Worm (Caenorhabditis elegans) whole organism, young adult: ENCODE data around the gene T13C5.3.

Experiments
- B0336.3 ChIP-seq: fragments of 200-800 bp; sonication (Bioruptor generic); IDR thresholded peaks from 2 replicates; pipeline ENCODE4 v1.3.6; 2022; ENCODE audit warnings: missing genetic modification characterization, missing compliant biosample characterization
- C06A6.2 ChIP-seq: fragments of 200-800 bp; sonication (Bioruptor generic); conservative IDR thresholded peaks from 2 replicates; pipeline ENCODE4 v1.3.6; 2022; ENCODE audit warnings: missing genetic modification characterization, missing compliant biosample characterization
- F22D6.2 ChIP-seq: sonication (generic microtip); optimal IDR thresholded peaks from 2 replicates; lab custom pipeline; 2016; ENCODE audit warnings: mild to moderate bottlenecking, missing genetic modification characterization, missing compliant biosample characterization
- F33H1.4 ChIP-seq: fragments of 200-800 bp; sonication (Bioruptor generic); IDR thresholded peaks from 2 replicates; pipeline ENCODE4 v1.3.6; 2022; ENCODE audit warnings: missing genetic modification reagents, missing genetic modification characterization, missing compliant biosample characterization
- F55B11.4 ChIP-seq: sonication (generic microtip); optimal IDR thresholded peaks from 2 replicates; lab custom pipeline; 2016; ENCODE audit warnings: missing compliant biosample characterization, missing genetic modification characterization, borderline replicate concordance; ENCODE audit not compliant: insufficient read depth
- Y53G8AR.9 ChIP-seq: fragments of 200-800 bp; sonication (Bioruptor generic); conservative IDR thresholded peaks from 2 replicates; pipeline ENCODE4 v1.3.6; 2022; ENCODE audit warnings: missing genetic modification reagents, missing genetic modification characterization, missing compliant biosample characterization
- Y79H2A.3 ChIP-seq: fragments of 200-800 bp; sonication (Bioruptor generic); conservative IDR thresholded peaks from 2 replicates; pipeline ENCODE4 v1.3.6; 2022; ENCODE audit warnings: missing genetic modification reagents, missing genetic modification characterization, missing compliant biosample characterization
- Y95B8A.8 ChIP-seq: fragments of 200-800 bp; sonication (Bioruptor generic); IDR thresholded peaks from 2 replicates; pipeline ENCODE4 v1.3.6; 2022; ENCODE audit warnings: missing genetic modification reagents, missing genetic modification characterization, missing compliant biosample characterization
- aptf-2 ChIP-seq: fragments of 200-800 bp; sonication (Bioruptor generic); conservative IDR thresholded peaks from 2 replicates; pipeline ENCODE4 v1.3.6; 2022; ENCODE audit warnings: missing genetic modification reagents, missing genetic modification characterization, missing compliant biosample characterization
- bed-2 ChIP-seq: fragments of 200-800 bp; sonication (Bioruptor generic); IDR thresholded peaks from 2 replicates; pipeline ENCODE4 v1.3.6; 2022; ENCODE audit warnings: missing genetic modification reagents, missing genetic modification characterization, missing compliant biosample characterization
- cebp-1 ChIP-seq, 2 experiments: fragments of 200-800 bp in 1 of 2; sonication (Bioruptor generic) in 1 of 2; sonication (generic microtip) in 1 of 2; IDR thresholded peaks in 1 of 2; optimal IDR thresholded peaks in 1 of 2; 2 replicates each; pipeline versions ENCODE4 v1.3.6 to Lab custom; 2017 to 2022; ENCODE audit warnings: missing compliant biosample characterization in 2 of 2, missing genetic modification characterization in 2 of 2, mild to moderate bottlenecking in 1 of 2, missing genetic modification reagents in 1 of 2, moderate library complexity in 1 of 2
- cebp-2 ChIP-seq: fragments of 200-800 bp; sonication (Bioruptor generic); IDR thresholded peaks from 2 replicates; pipeline ENCODE4 v1.3.6; 2022; ENCODE audit warnings: missing genetic modification characterization, missing compliant biosample characterization
- ceh-100 ChIP-seq: fragments of 200-800 bp; sonication (Bioruptor generic); IDR thresholded peaks from 2 replicates; pipeline ENCODE4 v1.3.6; 2022; ENCODE audit warnings: missing genetic modification reagents, missing genetic modification characterization, missing compliant biosample characterization
- chd-7 ChIP-seq: sonication (generic microtip); optimal IDR thresholded peaks from 2 replicates; lab custom pipeline; 2016; ENCODE audit warnings: mild to moderate bottlenecking, missing genetic modification characterization, moderate library complexity, missing compliant biosample characterization
- efl-1 ChIP-seq: fragments of 150-350 bp; optimal IDR thresholded peaks from 2 replicates; lab custom pipeline; 2014; ENCODE audit warnings: missing biosample characterization, missing genetic modification reagents, missing genetic modification characterization
- ets-4 ChIP-seq: fragments of 200-800 bp; sonication (Bioruptor generic); optimal IDR thresholded peaks from 2 replicates; lab custom pipeline; 2018; ENCODE audit warnings: mild to moderate bottlenecking, missing genetic modification characterization, missing compliant biosample characterization
- fkh-3 ChIP-seq: sonication (generic microtip); optimal IDR thresholded peaks from 2 replicates; lab custom pipeline; 2016; ENCODE audit warnings: mild to moderate bottlenecking, missing genetic modification characterization, missing compliant biosample characterization
- him-1 ChIP-seq: sonication (generic microtip); optimal IDR thresholded peaks from 2 replicates; lab custom pipeline; 2016; ENCODE audit warnings: missing genotype, missing genetic modification reagents, missing genetic modification characterization, missing compliant biosample characterization
- hmg-1.2 ChIP-seq: fragments of 200-800 bp; sonication (Bioruptor generic); IDR thresholded peaks from 2 replicates; pipeline ENCODE4 v1.3.6; 2022; ENCODE audit warnings: missing genetic modification reagents, missing genetic modification characterization, missing compliant biosample characterization
- hmg-20 ChIP-seq: fragments of 200-800 bp; sonication (Bioruptor generic); IDR thresholded peaks from 2 replicates; pipeline ENCODE4 v1.3.6; 2022; ENCODE audit warnings: missing genetic modification reagents, missing genetic modification characterization, missing compliant biosample characterization
- let-526 ChIP-seq: fragments of 200-800 bp; sonication (Bioruptor generic); IDR thresholded peaks from 2 replicates; pipeline ENCODE4 v1.3.6; 2022; ENCODE audit warnings: missing genetic modification reagents, missing genetic modification characterization, missing compliant biosample characterization
- lin-26 ChIP-seq: fragments of 200-800 bp; sonication (Bioruptor generic); IDR thresholded peaks from 2 replicates; pipeline ENCODE4 v1.3.6; 2022; ENCODE audit warnings: missing genetic modification reagents, missing genetic modification characterization, missing compliant biosample characterization
- lsl-1 ChIP-seq: fragments of 200-800 bp; sonication (Bioruptor generic); optimal IDR thresholded peaks from 2 replicates; lab custom pipeline; 2018; ENCODE audit warnings: mild to moderate bottlenecking, missing genetic modification characterization, moderate library complexity, missing compliant biosample characterization
- lsy-27 ChIP-seq: sonication (generic microtip); optimal IDR thresholded peaks from 2 replicates; lab custom pipeline; 2017; ENCODE audit warnings: missing genetic modification characterization, mild to moderate bottlenecking, missing compliant biosample characterization, antibody characterized with exemption, missing genotype, borderline replicate concordance; ENCODE audit not compliant: insufficient read depth
- madf-8 ChIP-seq: fragments of 200-800 bp; sonication (Bioruptor generic); conservative IDR thresholded peaks from 2 replicates; pipeline ENCODE4 v1.3.6; 2022; ENCODE audit warnings: missing genetic modification reagents, missing genetic modification characterization, missing compliant biosample characterization
- nfyb-1 ChIP-seq: fragments of 200-800 bp; sonication (Bioruptor generic); IDR thresholded peaks from 2 replicates; pipeline ENCODE4 v1.3.6; 2022; ENCODE audit warnings: missing genetic modification reagents, missing genetic modification characterization, missing compliant biosample characterization
- nhr-27 ChIP-seq: fragments of 200-800 bp; sonication (Bioruptor generic); optimal IDR thresholded peaks from 2 replicates; lab custom pipeline; 2018; ENCODE audit warnings: mild to moderate bottlenecking, missing genetic modification characterization, moderate library complexity, missing compliant biosample characterization
- pbrm-1 ChIP-seq: fragments of 200-800 bp; sonication (Bioruptor generic); IDR thresholded peaks from 2 replicates; pipeline ENCODE4 v1.3.6; 2022; ENCODE audit warnings: missing genetic modification reagents, missing genetic modification characterization, missing compliant biosample characterization
- repo-1 ChIP-seq: sonication (generic microtip); optimal IDR thresholded peaks from 2 replicates; lab custom pipeline; 2017; ENCODE audit warnings: mild to moderate bottlenecking, missing genetic modification characterization, missing compliant biosample characterization
- sdz-38 ChIP-seq: sonication (generic microtip); optimal IDR thresholded peaks from 2 replicates; lab custom pipeline; 2016; ENCODE audit warnings: missing genotype, missing genetic modification characterization, missing compliant biosample characterization
- sea-2 ChIP-seq: fragments of 200-800 bp; sonication (Bioruptor generic); IDR thresholded peaks from 2 replicates; pipeline ENCODE4 v1.3.6; 2022; ENCODE audit warnings: missing genetic modification characterization, missing compliant biosample characterization
- snpc-1.1 ChIP-seq: sonication (generic microtip); optimal IDR thresholded peaks from 2 replicates; lab custom pipeline; 2017; ENCODE audit warnings: missing genetic modification characterization, mild to moderate bottlenecking, missing compliant biosample characterization, antibody characterized with exemption, moderate library complexity, missing genotype, missing genetic modification reagents; ENCODE audit not compliant: insufficient read depth
- snpc-3.4 ChIP-seq: sonication (generic microtip); optimal IDR thresholded peaks from 2 replicates; lab custom pipeline; 2017; ENCODE audit warnings: missing genetic modification characterization, mild to moderate bottlenecking, missing compliant biosample characterization, antibody characterized with exemption, moderate library complexity, missing genotype, missing genetic modification reagents
- tbx-9 ChIP-seq: sonication (generic microtip); optimal IDR thresholded peaks from 2 replicates; lab custom pipeline; 2016; ENCODE audit warnings: borderline replicate concordance, missing genetic modification characterization, inconsistent platforms, missing compliant biosample characterization
- tlf-1 ChIP-seq: fragments of 200-800 bp; sonication (Bioruptor generic); optimal IDR thresholded peaks from 2 replicates; lab custom pipeline; 2018; ENCODE audit warnings: mild to moderate bottlenecking, missing genetic modification characterization, missing compliant biosample characterization
- unc-130 ChIP-seq: sonication (generic microtip); optimal IDR thresholded peaks from 2 replicates; lab custom pipeline; 2016; ENCODE audit warnings: missing genetic modification reagents, missing genetic modification characterization, missing compliant biosample characterization
- ztf-25 ChIP-seq: fragments of 200-800 bp; sonication (Bioruptor generic); IDR thresholded peaks from 2 replicates; pipeline ENCODE4 v1.3.6; 2022; ENCODE audit warnings: missing genetic modification reagents, missing genetic modification characterization, missing compliant biosample characterization
- ztf-26 ChIP-seq: sonication (generic microtip); optimal IDR thresholded peaks from 2 replicates; lab custom pipeline; 2017; ENCODE audit warnings: missing genetic modification characterization, missing compliant biosample characterization
- ztf-3 ChIP-seq: fragments of 200-800 bp; sonication (Bioruptor generic); optimal IDR thresholded peaks from 2 replicates; lab custom pipeline; 2018; ENCODE audit warnings: mild to moderate bottlenecking, missing genetic modification characterization, missing compliant biosample characterization
- ztf-6 ChIP-seq: fragments of 200-800 bp; sonication (Bioruptor generic); IDR thresholded peaks from 2 replicates; pipeline ENCODE4 v1.3.6; 2022; ENCODE audit warnings: missing genetic modification reagents, missing genetic modification characterization, missing compliant biosample characterization

The T13C5.3 gene

DNA sequence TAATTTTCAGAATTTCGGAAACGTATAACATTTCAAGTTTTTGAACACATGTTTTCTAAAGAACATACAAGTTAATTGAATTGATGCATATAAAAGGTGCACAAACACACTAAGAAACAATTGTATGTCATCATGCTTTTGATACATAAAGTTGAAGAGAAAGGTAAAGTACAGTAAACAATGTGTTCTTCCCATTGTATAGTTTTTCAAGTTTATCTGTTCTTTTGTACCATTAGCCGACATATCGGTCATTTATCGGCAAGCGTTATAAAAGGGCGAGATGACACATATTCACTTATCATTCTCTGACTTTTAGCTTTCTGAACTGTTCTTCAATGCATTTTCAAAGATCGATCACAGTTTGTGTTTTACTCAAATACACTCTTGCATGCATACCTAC lies 11.6 kb downstream of the T13C5.3 start, which contains the start of gene T13C5.9:
TSS of gene T13C5.9 (plus strand) at position 301 of the 400 bp plus-strand sequence.
- TF ChIP-seq ets-4 (no peak), chd-7 (no peak), efl-1 (GFP tag; lab: Kevin White, UChicago) (no peak), sdz-38 (tag; lab: Kevin White, UChicago) (no peak), F22D6.2 (tag; lab: Kevin White, UChicago) (no peak), C06A6.2 (GFP tag; lab: Robert Waterston, UW) (no peak), F33H1.4 (GFP tag; lab: Robert Waterston, UW) (no peak), nfyb-1 (GFP tag; lab: Robert Waterston, UW) (no peak)

DNA sequence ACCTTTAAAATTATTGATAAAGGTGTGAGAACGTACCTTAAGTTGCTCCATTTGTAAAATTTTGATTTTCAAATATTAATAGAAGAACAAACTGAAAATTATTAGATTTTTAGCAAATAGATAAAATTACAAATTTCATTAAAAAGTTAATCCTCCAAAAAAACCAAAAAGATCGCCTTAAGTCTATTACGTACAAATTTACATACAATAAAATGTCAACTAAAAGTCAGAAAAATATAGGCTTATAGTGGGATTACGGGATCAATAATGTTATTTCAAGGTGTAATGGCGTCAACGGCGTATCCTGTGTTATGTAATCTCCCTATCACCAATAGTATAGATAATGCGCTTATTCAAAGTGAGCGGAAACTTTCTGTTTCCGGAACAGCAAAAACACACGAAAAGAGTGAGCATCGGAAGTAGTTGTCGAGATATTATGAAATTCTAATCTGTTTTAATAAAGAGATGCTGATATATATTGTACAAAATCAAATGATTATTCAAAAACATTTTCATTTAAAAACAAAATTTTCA lies 15.9 kb downstream of the T13C5.3 start, which contains the start of gene ceh-54:
TSS of gene ceh-54 (minus strand) at position 51 of the 534 bp plus-strand sequence.
- no peak for TF ChIP-seq repo-1 (tag; lab: Kevin White, UChicago)
- no peak for TF ChIP-seq ceh-100 (GFP tag; lab: Robert Waterston, UW)
- no peak for TF ChIP-seq snpc-3.4 (tag; lab: Kevin White, UChicago)
- TF ChIP-seq ztf-25 (GFP tag; lab: Robert Waterston, UW): no peak
- TF ChIP-seq Y53G8AR.9: no peak
- TF ChIP-seq him-1 (tag; lab: Kevin White, UChicago): no peak
- no peak for TF ChIP-seq madf-8 (GFP tag; lab: Robert Waterston, UW)
- TF ChIP-seq fkh-3 (tag; lab: Kevin White, UChicago): no peak
- no peak for TF ChIP-seq ztf-3 (GFP tag; lab: Kevin White, UChicago)
- TF ChIP-seq tlf-1 (GFP tag; lab: Kevin White, UChicago): no peak
- no peak for TF ChIP-seq unc-130 (GFP tag; lab: Kevin White, UChicago)
- no peak for TF ChIP-seq F22D6.2 (tag; lab: Kevin White, UChicago)
- TF ChIP-seq Y95B8A.8 (GFP tag; lab: Robert Waterston, UW): no peak

DNA sequence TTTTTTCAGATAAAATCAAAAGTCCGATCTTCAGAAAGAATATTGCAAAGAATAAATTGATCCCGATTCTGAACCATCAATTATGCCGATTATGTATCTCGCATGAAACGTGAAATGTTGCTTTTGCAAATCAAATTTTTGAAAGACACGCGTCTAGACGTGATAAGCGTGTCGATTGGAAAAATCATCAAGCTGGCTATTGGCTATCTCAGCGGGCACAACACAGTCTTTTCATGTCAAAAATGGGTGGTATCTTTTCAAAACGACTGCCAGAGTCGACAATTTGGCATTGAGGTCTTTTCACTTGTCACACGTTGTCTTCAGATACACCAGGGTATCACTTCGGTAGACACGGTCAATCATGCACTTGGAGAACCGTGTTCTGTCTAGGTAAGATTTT lies 18.3 kb downstream of the T13C5.3 start, which contains the start of gene daf-9:
TSS of gene daf-9 (plus strand) at position 301 of the 400 bp plus-strand sequence.
- TF ChIP-seq fkh-3 (tag; lab: Kevin White, UChicago) (no peak), B0336.3 (no peak), nhr-27 (tag; lab: Kevin White, UChicago) (no peak), chd-7 (no peak), pbrm-1 (no peak), snpc-3.4 (tag; lab: Kevin White, UChicago) (no peak)
- TF ChIP-seq, all 124 proteins: peak for 0

DNA sequence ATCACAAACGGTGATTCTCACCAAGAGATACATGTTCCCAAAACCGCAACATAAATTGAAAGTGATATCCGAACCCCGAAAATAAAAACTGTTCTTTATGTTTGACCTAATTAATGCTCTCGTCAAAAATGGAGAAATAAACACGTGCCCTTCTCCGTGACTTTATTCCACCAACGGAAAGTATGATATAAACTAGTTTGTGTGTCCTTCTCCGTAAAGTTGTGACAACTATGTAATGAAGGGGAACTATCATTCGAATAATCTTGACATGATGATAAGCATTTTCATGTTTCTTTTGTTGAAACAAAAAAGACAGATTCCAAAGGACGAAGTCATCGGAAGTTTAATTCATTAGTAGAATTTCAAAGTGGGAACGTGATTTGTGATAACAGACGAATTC lies 23.2 kb downstream of the T13C5.3 start:
- TF ChIP-seq C06A6.2 (GFP tag; lab: Robert Waterston, UW) (0 out of 2 replicates have a peak, but pooled peaks have one; percentile 18), lin-26 (GFP tag; lab: Robert Waterston, UW) (0 out of 2 replicates have a peak, but pooled peaks have one; percentile 45), ztf-26 (tag; lab: Kevin White, UChicago) (peak; percentile 3), chd-7 (peak; percentile 29), aptf-2 (GFP tag; lab: Robert Waterston, UW) (no peak)

DNA sequence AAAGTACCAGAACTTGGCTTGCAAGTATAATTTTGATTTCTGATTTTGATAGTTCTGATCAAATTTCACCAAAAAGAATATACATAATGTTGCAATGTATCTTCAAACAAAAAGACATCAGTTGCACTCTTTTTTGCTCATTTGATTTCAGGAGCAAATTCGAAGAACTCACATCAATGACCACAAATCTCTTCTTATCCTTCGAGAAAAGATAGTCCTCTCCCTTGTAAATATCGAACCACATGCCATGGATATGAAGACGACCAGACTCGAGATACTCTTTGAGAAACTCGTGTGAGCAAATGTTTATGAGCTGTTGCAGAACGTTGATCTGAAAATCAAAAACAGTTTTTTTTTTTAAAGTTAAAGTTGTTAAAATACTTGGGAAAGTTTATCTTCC lies 24.5 kb downstream of the T13C5.3 start:
- TF ChIP-seq tbx-9 (tag; lab: Kevin White, UChicago) (no peak), ztf-6 (GFP tag; lab: Robert Waterston, UW) (no peak), F55B11.4 (tag; lab: Kevin White, UChicago) (no peak), bed-2 (GFP tag; lab: Robert Waterston, UW) (no peak), efl-1 (GFP tag; lab: Kevin White, UChicago) (no peak), lsy-27 (tag; lab: Kevin White, UChicago) (no peak), sea-2 (GFP tag; lab: Robert Waterston, UW) (no peak), hmg-20 (GFP tag; lab: Robert Waterston, UW) (no peak), lsl-1 (GFP tag; lab: Kevin White, UChicago) (no peak), hmg-1.2 (GFP tag; lab: Robert Waterston, UW) (no peak), cebp-2 (no peak), cebp-1 (GFP tag; IDR thresholded peaks at IDR 0.05; lab: Robert Waterston, UW) (no peak), cebp-1 (tag; optimal IDR thresholded peaks at IDR 0.05; lab: Kevin White, UChicago) (no peak), let-526 (GFP tag; lab: Robert Waterston, UW) (no peak), Y79H2A.3 (GFP tag; lab: Robert Waterston, UW) (no peak), snpc-1.1 (tag; lab: Kevin White, UChicago) (no peak)
